Fruit fly (Drosophila melanogaster) whole organism, embryonic: ENCODE data around the gene vas.

Source experiments
- Blimp-1 ChIP-seq: fragments of 200-800 bp; sonication (Bioruptor generic); optimal IDR thresholded peaks from 3 replicates; lab custom pipeline; 2018; ENCODE audit warnings: missing biosample characterization, missing genetic modification characterization, mild to moderate bottlenecking, moderate library complexity, missing genetic modification reagents
- CG12236 ChIP-seq: fragments of 200-800 bp; sonication (Bioruptor generic); optimal IDR thresholded peaks from 2 replicates; lab custom pipeline; 2016; ENCODE audit warnings: missing biosample characterization, missing genetic modification characterization
- CG12299 ChIP-seq: fragments of 200-800 bp; sonication (Bioruptor generic); optimal IDR thresholded peaks from 2 replicates; lab custom pipeline; 2018; ENCODE audit warnings: missing biosample characterization, mild to moderate bottlenecking, missing genetic modification characterization
- CG12744 ChIP-seq: fragments of 200-800 bp; sonication (Bioruptor generic); optimal IDR thresholded peaks from 2 replicates; lab custom pipeline; 2016; ENCODE audit warnings: missing biosample characterization, missing genetic modification characterization
- CG14965 ChIP-seq: fragments of 200-800 bp; sonication (Bioruptor generic); optimal IDR thresholded peaks from 2 replicates; lab custom pipeline; 2016; ENCODE audit warnings: missing biosample characterization, missing genetic modification characterization, borderline replicate concordance
- CG17328 ChIP-seq: fragments of 200-800 bp; sonication (Bioruptor generic); IDR thresholded peaks from 2 replicates; pipeline ENCODE4 v1.3.6; 2022; ENCODE audit warnings: missing biosample characterization, missing genetic modification characterization
- CG17385 ChIP-seq: fragments of 200-800 bp; sonication (Bioruptor generic); optimal IDR thresholded peaks from 3 replicates; lab custom pipeline; 2018; ENCODE audit warnings: missing biosample characterization, mild to moderate bottlenecking, missing genetic modification characterization
- CG17568 ChIP-seq: fragments of 200-800 bp; sonication (Bioruptor generic); optimal IDR thresholded peaks from 2 replicates; lab custom pipeline; 2018; ENCODE audit warnings: missing biosample characterization, mild to moderate bottlenecking, missing genetic modification characterization, moderate library complexity
- CG17802 ChIP-seq: fragments of 200-800 bp; sonication (Bioruptor generic); optimal IDR thresholded peaks from 2 replicates; lab custom pipeline; 2018; ENCODE audit warnings: missing biosample characterization, mild to moderate bottlenecking, missing genetic modification characterization, moderate library complexity
- CG2875 ChIP-seq: fragments of 200-800 bp; sonication (Bioruptor generic); optimal IDR thresholded peaks from 2 replicates; lab custom pipeline; 2017; ENCODE audit warnings: missing biosample characterization, mild to moderate bottlenecking, missing genetic modification characterization, missing genetic modification reagents
- CG31224 ChIP-seq: fragments of 200-800 bp; sonication (Bioruptor generic); IDR thresholded peaks from 2 replicates; pipeline ENCODE4 v1.3.6; 2022; ENCODE audit warnings: missing biosample characterization, missing genetic modification characterization
- CG3407 ChIP-seq: fragments of 200-800 bp; sonication (Bioruptor generic); optimal IDR thresholded peaks from 2 replicates; lab custom pipeline; 2018; ENCODE audit warnings: missing biosample characterization, mild to moderate bottlenecking, missing genetic modification characterization
- CG3847 ChIP-seq: fragments of 200-800 bp; sonication (Bioruptor generic); IDR thresholded peaks from 2 replicates; pipeline ENCODE4 v1.3.6; 2022; ENCODE audit warnings: missing biosample characterization, missing genetic modification characterization
- CG4820 ChIP-seq: fragments of 200-800 bp; sonication (Bioruptor generic); optimal IDR thresholded peaks from 3 replicates; lab custom pipeline; 2016; ENCODE audit warnings: missing biosample characterization, missing genetic modification characterization
- CG5245 ChIP-seq: fragments of 200-800 bp; sonication (Bioruptor generic); optimal IDR thresholded peaks from 3 replicates; lab custom pipeline; 2016; ENCODE audit warnings: missing biosample characterization, missing genetic modification characterization
- CG9727 ChIP-seq: fragments of 200-800 bp; sonication (Bioruptor generic); optimal IDR thresholded peaks from 3 replicates; lab custom pipeline; 2017; ENCODE audit warnings: missing biosample characterization, mild to moderate bottlenecking, missing genetic modification characterization
- Dip2 ChIP-seq: fragments of 200-800 bp; sonication (Bioruptor generic); IDR thresholded peaks from 2 replicates; pipeline ENCODE4 v1.3.6; 2022; ENCODE audit warnings: missing biosample characterization, missing genetic modification characterization
- Dll ChIP-seq: fragments of 200-800 bp; sonication (Bioruptor generic); IDR thresholded peaks from 4 replicates; pipeline ENCODE4 v1.3.6; 2022; ENCODE audit warnings: missing biosample characterization, missing genetic modification characterization; ENCODE audit not compliant: partially characterized antibody
- Doc3 ChIP-seq: fragments of 200-800 bp; sonication (Bioruptor generic); IDR thresholded peaks from 3 replicates; pipeline ENCODE4 v1.3.6; 2022; ENCODE audit warnings: missing biosample characterization, missing genetic modification characterization; ENCODE audit not compliant: partially characterized antibody
- Eip74EF ChIP-seq, 2 experiments: fragments of 200-800 bp in 1 of 2; fragments of >200 bp in 1 of 2; sonication (Bioruptor generic) in 1 of 2; optimal IDR thresholded peaks; 2 replicates each; lab custom pipeline; 2017 to 2019; ENCODE audit warnings: missing biosample characterization in 2 of 2, missing genetic modification characterization in 2 of 2, mild to moderate bottlenecking in 1 of 2, moderate library complexity in 1 of 2
- Gug ChIP-seq: fragments of 200-800 bp; sonication (Bioruptor generic); IDR thresholded peaks from 4 replicates; pipeline ENCODE4 v1.3.6; 2022; ENCODE audit warnings: missing biosample characterization, missing genetic modification characterization
- H15 ChIP-seq: fragments of 200-800 bp; sonication (Bioruptor generic); IDR thresholded peaks from 3 replicates; pipeline ENCODE4 v1.3.6; 2022; ENCODE audit warnings: missing biosample characterization, missing genetic modification characterization
- HLHmδ ChIP-seq: fragments of 200-800 bp; sonication (Bioruptor generic); optimal IDR thresholded peaks from 2 replicates; lab custom pipeline; 2018; ENCODE audit warnings: missing biosample characterization, mild to moderate bottlenecking, missing genetic modification characterization, moderate library complexity
- Kr ChIP-seq: fragments of 200-800 bp; sonication (Bioruptor generic); optimal IDR thresholded peaks from 2 replicates; lab custom pipeline; 2017; ENCODE audit warnings: missing biosample characterization, mild to moderate bottlenecking, missing genetic modification characterization
- Lpt ChIP-seq: fragments of >200 bp; optimal IDR thresholded peaks from 2 replicates; lab custom pipeline; 2018; ENCODE audit warnings: missing biosample characterization, missing genetic modification characterization
- Neu2 ChIP-seq: fragments of 200-800 bp; sonication (Bioruptor generic); optimal IDR thresholded peaks from 3 replicates; lab custom pipeline; 2016; ENCODE audit warnings: missing biosample characterization, missing genetic modification characterization, borderline replicate concordance
- Nf-YB ChIP-seq: fragments of 200-800 bp; sonication (Bioruptor generic); optimal IDR thresholded peaks from 3 replicates; lab custom pipeline; 2019; ENCODE audit warnings: missing biosample characterization, mild to moderate bottlenecking, missing genetic modification characterization, moderate library complexity
- Pdp1 ChIP-seq, 2 experiments: fragments of 200-800 bp; sonication (Bioruptor generic); optimal IDR thresholded peaks; 3 replicates each; lab custom pipeline; 2016; ENCODE audit warnings: missing biosample characterization in 2 of 2, missing genetic modification characterization in 2 of 2, mild to moderate bottlenecking in 1 of 2, moderate library complexity in 1 of 2
- Poxn ChIP-seq: fragments of 200-800 bp; sonication (Bioruptor generic); IDR thresholded peaks from 2 replicates; pipeline ENCODE4 v1.3.6; 2022; ENCODE audit warnings: missing biosample characterization, missing genetic modification characterization
- Ravus ChIP-seq: fragments of 200-800 bp; sonication (Bioruptor generic); IDR thresholded peaks from 2 replicates; pipeline ENCODE4 v1.3.6; 2022; ENCODE audit warnings: missing biosample characterization, missing genetic modification characterization
- Sox100B ChIP-seq: fragments of 200-800 bp; sonication (Bioruptor generic); optimal IDR thresholded peaks from 3 replicates; lab custom pipeline; 2018; ENCODE audit warnings: missing biosample characterization, mild to moderate bottlenecking, missing genetic modification characterization
- Spps ChIP-seq: fragments of 200-800 bp; sonication (Bioruptor generic); optimal IDR thresholded peaks from 2 replicates; lab custom pipeline; 2018; ENCODE audit warnings: missing biosample characterization, mild to moderate bottlenecking, missing genetic modification characterization
- ab ChIP-seq: fragments of 200-800 bp; sonication (Bioruptor generic); optimal IDR thresholded peaks from 2 replicates; lab custom pipeline; 2016; ENCODE audit warnings: missing biosample characterization, missing genetic modification characterization
- chm ChIP-seq: fragments of 200-800 bp; sonication (Bioruptor generic); IDR thresholded peaks from 2 replicates; pipeline ENCODE4 v1.3.6; 2022; ENCODE audit warnings: missing biosample characterization, missing genetic modification characterization
- corto ChIP-seq: fragments of 200-800 bp; sonication (Bioruptor generic); optimal IDR thresholded peaks from 2 replicates; lab custom pipeline; 2016; ENCODE audit warnings: missing biosample characterization, mild to moderate bottlenecking, missing genetic modification characterization, moderate library complexity
- dmrt11E ChIP-seq: fragments of 200-800 bp; sonication (Bioruptor generic); optimal IDR thresholded peaks from 3 replicates; lab custom pipeline; 2018; ENCODE audit warnings: missing biosample characterization, mild to moderate bottlenecking, missing genetic modification characterization, moderate library complexity
- ewg ChIP-seq: fragments of 200-800 bp; sonication (Bioruptor generic); optimal IDR thresholded peaks from 3 replicates; lab custom pipeline; 2017; ENCODE audit warnings: mild to moderate bottlenecking, missing biosample characterization, missing genetic modification reagents, missing genetic modification characterization
- eyg ChIP-seq: fragments of 200-800 bp; sonication (Bioruptor generic); optimal IDR thresholded peaks from 3 replicates; lab custom pipeline; 2016; ENCODE audit warnings: missing biosample characterization, missing genetic modification characterization
- fd96Cb ChIP-seq: fragments of 200-800 bp; sonication (Bioruptor generic); optimal IDR thresholded peaks from 2 replicates; lab custom pipeline; 2018; ENCODE audit warnings: missing biosample characterization, mild to moderate bottlenecking, missing genetic modification characterization, moderate library complexity
- fru ChIP-seq: fragments of >200 bp; optimal IDR thresholded peaks from 2 replicates; lab custom pipeline; 2017
- hth ChIP-seq: fragments of >200 bp; optimal IDR thresholded peaks from 2 replicates; lab custom pipeline; 2017; ENCODE audit warnings: inconsistent platforms
- ind ChIP-seq: fragments of 200-800 bp; sonication (Bioruptor generic); optimal IDR thresholded peaks from 3 replicates; lab custom pipeline; 2016; ENCODE audit warnings: missing biosample characterization, missing genetic modification characterization
- insv ChIP-seq, 2 experiments: fragments of 200-800 bp; sonication (Bioruptor generic); optimal IDR thresholded peaks; 3 replicates each; lab custom pipeline; 2016 to 2018; ENCODE audit warnings: missing biosample characterization in 2 of 2, missing genetic modification characterization in 2 of 2
- jumu ChIP-seq: fragments of 200-800 bp; sonication (Bioruptor generic); optimal IDR thresholded peaks from 3 replicates; lab custom pipeline; 2016; ENCODE audit warnings: missing biosample characterization, missing genetic modification characterization
- maf-S ChIP-seq: fragments of 200-800 bp; sonication (Bioruptor generic); optimal IDR thresholded peaks from 2 replicates; lab custom pipeline; 2016; ENCODE audit warnings: missing biosample characterization, missing genetic modification characterization
- nmo ChIP-seq: fragments of 200-800 bp; sonication (Bioruptor generic); optimal IDR thresholded peaks from 2 replicates; lab custom pipeline; 2018; ENCODE audit warnings: missing biosample characterization, mild to moderate bottlenecking, missing genetic modification characterization, moderate library complexity
- pros ChIP-seq: fragments of 200-800 bp; sonication (Bioruptor generic); optimal IDR thresholded peaks from 3 replicates; lab custom pipeline; 2019; ENCODE audit warnings: missing biosample characterization, mild to moderate bottlenecking, missing genetic modification characterization, moderate library complexity
- ro ChIP-seq: fragments of 200-800 bp; sonication (Bioruptor generic); IDR thresholded peaks from 2 replicates; pipeline ENCODE4 v1.3.6; 2022; ENCODE audit warnings: missing biosample characterization, missing genetic modification characterization
- tin ChIP-seq: fragments of 200-800 bp; sonication (Bioruptor generic); optimal IDR thresholded peaks from 3 replicates; lab custom pipeline; 2016; ENCODE audit warnings: missing biosample characterization, missing genetic modification characterization
- tll ChIP-seq, 2 experiments: fragments of 200-800 bp in 1 of 2; fragments of >200 bp in 1 of 2; sonication (Bioruptor generic) in 1 of 2; optimal IDR thresholded peaks; 2 replicates each; lab custom pipeline; 2017 to 2019; ENCODE audit warnings: missing biosample characterization in 2 of 2, missing genetic modification characterization in 2 of 2, mild to moderate bottlenecking in 1 of 2, moderate library complexity in 1 of 2
- zf30C ChIP-seq: fragments of 200-800 bp; sonication (Bioruptor generic); optimal IDR thresholded peaks from 3 replicates; lab custom pipeline; 2018; ENCODE audit warnings: missing biosample characterization, mild to moderate bottlenecking, missing genetic modification characterization

vas gene

dm6 chr2L:15061368-15061767, at the start of gene vas, which contains the start of gene solo (continued):
- peak; percentile 7 for TF ChIP-seq CG17568 (GFP tag; lab: Kevin White, UChicago)
- no peak for TF ChIP-seq CG12299 (tag; lab: Kevin White, UChicago)
- TF ChIP-seq CG9727 (GFP tag; lab: Kevin White, UChicago): peak; percentile 42
- TF ChIP-seq ewg (GFP tag; lab: Kevin White, UChicago): peak; percentile 23
- TF ChIP-seq H15 (GFP tag; lab: Robert Waterston, UW): no peak
- no peak for TF ChIP-seq CG12236
- TF ChIP-seq Neu2 (GFP tag; lab: Kevin White, UChicago): no peak
- no peak for TF ChIP-seq pros (GFP tag; lab: Kevin White, UChicago)
- TF ChIP-seq CG17385 (GFP tag; lab: Kevin White, UChicago): peak; percentile 43
- no peak for TF ChIP-seq tll (GFP tag; optimal IDR thresholded peaks at IDR 0.05; lab: Kevin White, UChicago)
- peak; percentile 25 for TF ChIP-seq CG12744 (GFP tag; lab: Kevin White, UChicago)
- TF ChIP-seq nmo: peak; percentile 72
- TF ChIP-seq ab (GFP tag; lab: Kevin White, UChicago): no peak
- TF ChIP-seq fd96Cb (tag; lab: Kevin White, UChicago): peak; percentile 39
- TF ChIP-seq CG3847 (GFP tag; lab: Robert Waterston, UW): no peak
- TF ChIP-seq Dip2: no peak
- no peak for TF ChIP-seq Spps (tag; lab: Kevin White, UChicago)
- peak; percentile 60 for TF ChIP-seq dmrt11E (tag; lab: Kevin White, UChicago)
- TF ChIP-seq Nf-YB (GFP tag; lab: Kevin White, UChicago): no peak
- TF ChIP-seq fru (lab: Kevin White, UChicago): no peak
- no peak for TF ChIP-seq CG5245
- no peak for TF ChIP-seq hth (lab: Kevin White, UChicago)
- no peak for TF ChIP-seq jumu (GFP tag; lab: Kevin White, UChicago)
- no peak for TF ChIP-seq CG14965
- TF ChIP-seq Poxn (GFP tag; lab: Robert Waterston, UW): no peak
- TF ChIP-seq Kr (GFP tag; lab: Kevin White, UChicago): no peak
- no peak for TF ChIP-seq CG31224
- TF ChIP-seq corto: no peak
- peak; percentile 12 for TF ChIP-seq CG4820 (GFP tag; lab: Kevin White, UChicago)
- peak; percentile 30 for TF ChIP-seq Blimp-1 (GFP tag; lab: Kevin White, UChicago)
- TF ChIP-seq CG17802 (tag; lab: Kevin White, UChicago): peak; percentile 93
- TF ChIP-seq CG3407 (GFP tag; lab: Kevin White, UChicago): no peak
- TF ChIP-seq CG2875 (GFP tag; lab: Kevin White, UChicago): no peak
- TF ChIP-seq chm (GFP tag; lab: Robert Waterston, UW): peak; percentile 31; the same call in 1 of the 2 replicates
- TF ChIP-seq Eip74EF (GFP tag; optimal IDR thresholded peaks at IDR 0.05; lab: Kevin White, UChicago): peak in 1 of 2 experiments; percentile 22
- no peak for TF ChIP-seq zf30C (GFP tag; lab: Kevin White, UChicago)
- TF ChIP-seq maf-S (GFP tag; lab: Kevin White, UChicago): no peak
- no peak for TF ChIP-seq eyg (GFP tag; lab: Kevin White, UChicago)
- TF ChIP-seq ro: no peak
- no peak for TF ChIP-seq Lpt (GFP tag; lab: Kevin White, UChicago)
- 0 out of 2 replicates have a peak, but pooled peaks have one; percentile 43 for TF ChIP-seq CG17328 (GFP tag; lab: Robert Waterston, UW)
- TF ChIP-seq HLHmδ (GFP tag; lab: Kevin White, UChicago): no peak
- TF ChIP-seq Gug: no peak
- TF ChIP-seq Doc3: no peak
- TF ChIP-seq Ravus (GFP tag; lab: Robert Waterston, UW): no peak
- TF ChIP-seq insv (GFP tag; optimal IDR thresholded peaks at IDR 0.05; lab: Kevin White, UChicago): no peak
- TF ChIP-seq ind (GFP tag; lab: Kevin White, UChicago): peak; percentile 29
- TF ChIP-seq Dll: peak; percentile 45; the same call in 2 of the 4 replicates
- TF ChIP-seq Pdp1 (GFP tag; optimal IDR thresholded peaks at IDR 0.05; lab: Kevin White, UChicago): peak in 1 of 2 experiments; percentile 9
- TF ChIP-seq Sox100B (GFP tag; lab: Kevin White, UChicago): peak; percentile 39
- TF ChIP-seq tin (GFP tag; lab: Kevin White, UChicago): no peak
